Worm (Caenorhabditis elegans): ENCODE measurements around the gene pdk-1.

DNA sequence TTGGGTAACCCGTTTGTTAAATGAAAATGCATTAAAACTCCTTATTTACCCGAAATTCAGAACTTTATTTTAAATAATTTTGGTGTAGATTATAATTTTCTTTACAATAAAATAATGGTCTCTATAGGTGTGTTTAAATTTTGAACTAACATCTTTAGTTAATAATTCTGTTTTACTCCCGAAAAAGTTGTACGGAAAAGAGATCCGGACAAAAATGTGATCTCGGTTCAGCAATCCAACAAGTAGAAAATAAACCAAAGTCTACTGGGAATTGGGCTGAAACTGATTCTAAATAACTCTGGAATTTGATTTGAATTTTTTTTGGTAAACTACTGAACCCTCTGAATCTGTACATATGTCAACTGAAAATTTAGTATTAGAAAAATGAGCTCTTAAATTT is 25.4 kb upstream of the pdk-1 start:
- TF ChIP-seq dao-5 (tag; optimal IDR thresholded peaks at IDR 0.05) (no peak), him-1 (tag; optimal IDR thresholded peaks at IDR 0.05) (no peak), W03F9.2 (tag; optimal IDR thresholded peaks at IDR 0.05) (no peak)
